Worm (Caenorhabditis elegans): ENCODE data around the gene tsp-21.

Gene tsp-21

DNA sequence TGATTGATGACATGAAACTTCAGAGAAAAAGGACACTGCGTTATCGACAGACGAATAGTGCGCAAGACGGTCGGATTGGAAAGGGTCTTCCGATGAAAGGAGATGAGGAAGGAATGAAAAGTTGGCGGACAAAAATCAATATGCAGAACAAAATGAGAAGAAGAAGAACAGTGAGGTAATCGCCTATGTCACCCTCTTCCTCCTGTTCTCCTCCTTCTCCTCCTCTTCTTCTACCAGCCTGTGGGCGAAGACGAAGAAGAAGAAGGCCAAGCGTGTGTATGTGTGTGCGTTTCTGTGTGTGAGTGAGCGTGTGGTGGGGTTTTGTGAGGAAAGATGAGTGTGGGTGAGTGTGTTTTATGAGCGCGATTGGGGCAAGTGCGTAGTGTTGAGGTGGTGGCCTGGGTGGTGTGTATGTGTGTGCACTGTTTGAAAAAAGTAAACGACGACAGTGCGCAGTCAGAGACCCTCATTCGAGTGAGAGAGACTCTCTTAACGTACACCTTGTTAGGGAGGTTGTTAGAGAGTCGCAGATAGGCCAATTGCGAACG is at the start of gene tsp-21:
TSS of gene tsp-21 (plus strand) at position 146 of the 548 bp plus-strand sequence.
- TF ChIP-seq tbx-37 (GFP tag; conservative IDR thresholded peaks at IDR 0.05) (peak; percentile 33; the same call in 1 of the 2 replicates), ceh-36 (tag; optimal IDR thresholded peaks at IDR 0.05) (peak; percentile 45), sea-1 (GFP tag; conservative IDR thresholded peaks at IDR 0.05) (peak; percentile 19; the same call in 1 of the 2 replicates), hmg-4 (GFP tag; optimal IDR thresholded peaks at IDR 0.05) (peak; percentile 97), hmbx-1 (tag; optimal IDR thresholded peaks at IDR 0.05) (no peak), scrt-1 (GFP tag; IDR thresholded peaks at IDR 0.05) (peak; percentile 68; the same call in 1 of the 2 replicates), pes-1 (GFP tag; IDR thresholded peaks at IDR 0.05) (no peak), ama-1 (optimal IDR thresholded peaks at IDR 0.05) (no peak), flt-1 (GFP tag; IDR thresholded peaks at IDR 0.05) (peak; percentile 5; the same call in 1 of the 2 replicates), tra-4 (tag; optimal IDR thresholded peaks at IDR 0.05) (no peak), hnd-1 (tag; optimal IDR thresholded peaks at IDR 0.05) (no peak), F13C5.2 (tag; optimal IDR thresholded peaks at IDR 0.05) (peak; percentile 86), ceh-13 (GFP tag; optimal IDR thresholded peaks at IDR 0.05) (peak; percentile 5), B0310.2 (tag; optimal IDR thresholded peaks at IDR 0.05) (peak; percentile 59), aly-1 (tag; optimal IDR thresholded peaks at IDR 0.05) (peak; percentile 66), tbx-11 (GFP tag; IDR thresholded peaks at IDR 0.05) (no peak), ets-7 (tag; optimal IDR thresholded peaks at IDR 0.05) (peak; percentile 52)

- TF ChIP-seq hmbx-1 (tag; optimal IDR thresholded peaks at IDR 0.05): no peak
- TF ChIP-seq scrt-1 (GFP tag; IDR thresholded peaks at IDR 0.05): no peak
- TF ChIP-seq ets-7 (tag; optimal IDR thresholded peaks at IDR 0.05): no peak
- TF ChIP-seq hmg-4 (GFP tag; optimal IDR thresholded peaks at IDR 0.05): no peak
- no peak for TF ChIP-seq aly-1 (tag; optimal IDR thresholded peaks at IDR 0.05)
Measured at ce11 chrX:9882572-9882971, 49.6 kb upstream of the tsp-21 start.

DNA sequence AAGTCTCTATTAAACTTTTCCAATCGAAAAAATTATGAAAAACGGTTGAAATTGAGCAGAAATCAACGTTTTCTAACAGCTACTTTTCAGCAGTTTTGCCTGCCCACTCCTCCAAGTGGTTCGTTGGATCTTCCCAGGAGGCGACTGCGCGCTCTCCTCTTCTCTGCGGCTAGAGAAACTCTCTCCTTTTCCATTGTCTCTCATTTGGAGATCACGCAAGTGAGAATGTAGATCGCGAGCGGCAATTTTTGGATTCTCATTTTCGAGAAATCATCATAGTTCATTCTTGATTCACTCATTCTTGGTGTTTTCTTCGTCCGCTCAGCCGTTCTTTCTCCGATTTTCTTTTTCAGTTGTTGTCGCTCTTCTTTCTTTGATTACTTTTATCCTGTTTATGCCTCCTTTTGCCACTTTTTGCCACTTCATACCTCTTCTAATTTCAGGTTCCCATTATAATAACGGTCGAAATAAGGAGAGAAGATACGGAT is 48.3 kb upstream of the tsp-21 start, which contains the start of gene mrp-4:
TSS of gene mrp-4 (plus strand) at position 438 of the 488 bp plus-strand sequence.
- no peak for TF ChIP-seq hmbx-1 (tag; optimal IDR thresholded peaks at IDR 0.05)
- no peak for TF ChIP-seq sea-1 (GFP tag; conservative IDR thresholded peaks at IDR 0.05)
- TF ChIP-seq ceh-36 (tag; optimal IDR thresholded peaks at IDR 0.05): no peak

DNA sequence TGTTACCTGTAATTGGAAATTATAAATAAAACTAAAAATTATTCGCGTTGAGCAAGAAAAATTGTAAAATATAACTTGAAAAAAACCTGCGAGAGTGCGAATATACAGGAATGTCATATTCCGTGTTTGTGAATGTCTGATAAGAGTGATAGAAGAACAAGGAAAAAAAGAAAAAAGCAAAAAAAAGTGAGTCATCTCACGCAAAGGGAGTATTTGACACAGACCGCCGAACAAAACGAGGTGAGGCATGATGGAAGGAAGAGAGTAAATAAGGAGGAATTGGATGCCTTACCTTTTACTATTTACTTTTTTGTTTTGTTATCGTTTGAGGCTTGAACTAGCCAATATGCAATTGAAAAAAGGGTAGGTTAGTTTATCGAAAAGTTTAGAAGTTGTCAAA is 39.8 kb upstream of the tsp-21 start, which contains the start of gene F21G4.1:
TSS of gene F21G4.1 (minus strand) at position 6 of the 400 bp plus-strand sequence.
- TF ChIP-seq ceh-36 (tag; optimal IDR thresholded peaks at IDR 0.05) (no peak), ama-1 (optimal IDR thresholded peaks at IDR 0.05) (no peak), pes-1 (GFP tag; IDR thresholded peaks at IDR 0.05) (no peak), ets-7 (tag; optimal IDR thresholded peaks at IDR 0.05) (no peak), ceh-13 (GFP tag; optimal IDR thresholded peaks at IDR 0.05) (no peak), tbx-37 (GFP tag; conservative IDR thresholded peaks at IDR 0.05) (no peak), hnd-1 (tag; optimal IDR thresholded peaks at IDR 0.05) (no peak), hmbx-1 (tag; optimal IDR thresholded peaks at IDR 0.05) (no peak), B0310.2 (tag; optimal IDR thresholded peaks at IDR 0.05) (no peak), hmg-4 (GFP tag; optimal IDR thresholded peaks at IDR 0.05) (no peak), tbx-11 (GFP tag; IDR thresholded peaks at IDR 0.05) (no peak), sea-1 (GFP tag; conservative IDR thresholded peaks at IDR 0.05) (no peak), scrt-1 (GFP tag; IDR thresholded peaks at IDR 0.05) (no peak), flt-1 (GFP tag; IDR thresholded peaks at IDR 0.05) (no peak), aly-1 (tag; optimal IDR thresholded peaks at IDR 0.05) (no peak)

DNA sequence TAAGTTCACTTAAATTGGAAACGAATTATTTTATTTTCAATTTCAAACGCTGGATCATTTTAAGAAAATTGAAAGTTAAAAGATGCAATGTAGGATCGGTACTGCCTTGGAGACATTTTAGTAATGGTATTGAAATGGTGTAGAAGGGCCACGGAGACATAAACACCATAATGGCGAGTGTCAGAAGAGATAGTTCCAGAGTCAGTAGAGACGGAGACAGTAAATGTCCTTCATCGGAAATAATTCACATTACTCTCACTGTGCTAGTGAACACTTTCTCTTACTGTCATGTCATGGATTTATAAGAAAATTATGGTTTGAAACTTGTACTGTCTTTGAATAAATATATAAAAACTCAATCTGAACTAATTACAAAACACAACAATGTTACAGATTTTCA is 39.1 kb upstream of the tsp-21 start:
- no peak for TF ChIP-seq hnd-1 (tag; optimal IDR thresholded peaks at IDR 0.05)
- no peak for TF ChIP-seq tbx-11 (GFP tag; IDR thresholded peaks at IDR 0.05)
- TF ChIP-seq scrt-1 (GFP tag; IDR thresholded peaks at IDR 0.05): no peak
- no peak for TF ChIP-seq tra-4 (tag; optimal IDR thresholded peaks at IDR 0.05)
- no peak for TF ChIP-seq F13C5.2 (tag; optimal IDR thresholded peaks at IDR 0.05)
- TF ChIP-seq hmbx-1 (tag; optimal IDR thresholded peaks at IDR 0.05): no peak
- TF ChIP-seq aly-1 (tag; optimal IDR thresholded peaks at IDR 0.05): no peak
- TF ChIP-seq ceh-36 (tag; optimal IDR thresholded peaks at IDR 0.05): no peak
- TF ChIP-seq hmg-4 (GFP tag; optimal IDR thresholded peaks at IDR 0.05): no peak
- no peak for TF ChIP-seq tbx-37 (GFP tag; conservative IDR thresholded peaks at IDR 0.05)
- TF ChIP-seq pes-1 (GFP tag; IDR thresholded peaks at IDR 0.05): no peak
- no peak for TF ChIP-seq ets-7 (tag; optimal IDR thresholded peaks at IDR 0.05)
- TF ChIP-seq B0310.2 (tag; optimal IDR thresholded peaks at IDR 0.05): no peak
- no peak for TF ChIP-seq ceh-13 (GFP tag; optimal IDR thresholded peaks at IDR 0.05)
- TF ChIP-seq sea-1 (GFP tag; conservative IDR thresholded peaks at IDR 0.05): no peak

DNA sequence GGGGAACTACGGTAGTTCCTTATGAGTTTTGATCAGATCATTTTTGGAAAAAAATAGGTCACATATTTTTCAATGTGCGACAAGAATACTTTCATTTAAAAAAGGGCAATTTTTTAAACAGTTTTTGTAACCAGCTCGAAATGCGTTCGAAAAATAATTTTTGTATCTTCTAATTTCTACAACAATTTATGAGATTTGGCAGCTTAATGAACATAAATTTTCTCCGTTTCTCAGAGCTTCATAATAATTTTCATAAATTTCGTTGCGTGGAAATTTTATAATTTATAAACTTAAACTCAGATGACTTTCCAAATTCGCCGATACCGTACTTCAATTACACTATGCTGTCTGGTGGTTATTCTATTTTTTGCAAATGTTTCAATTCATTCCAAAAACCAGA is 37.3 kb upstream of the tsp-21 start, which contains the start of gene F21G4.3:
TSS of gene F21G4.3 (plus strand) at position 301 of the 400 bp plus-strand sequence.
- TF ChIP-seq ceh-13 (GFP tag; optimal IDR thresholded peaks at IDR 0.05): no peak
- TF ChIP-seq B0310.2 (tag; optimal IDR thresholded peaks at IDR 0.05): no peak
- TF ChIP-seq ets-7 (tag; optimal IDR thresholded peaks at IDR 0.05): no peak
- TF ChIP-seq hmbx-1 (tag; optimal IDR thresholded peaks at IDR 0.05): no peak
- TF ChIP-seq tra-4 (tag; optimal IDR thresholded peaks at IDR 0.05): no peak
- TF ChIP-seq flt-1 (GFP tag; IDR thresholded peaks at IDR 0.05): no peak
- TF ChIP-seq ceh-36 (tag; optimal IDR thresholded peaks at IDR 0.05): no peak
- no peak for TF ChIP-seq aly-1 (tag; optimal IDR thresholded peaks at IDR 0.05)
- no peak for TF ChIP-seq hmg-4 (GFP tag; optimal IDR thresholded peaks at IDR 0.05)
- no peak for TF ChIP-seq scrt-1 (GFP tag; IDR thresholded peaks at IDR 0.05)
- TF ChIP-seq tbx-11 (GFP tag; IDR thresholded peaks at IDR 0.05): no peak

- TF ChIP-seq aly-1 (tag; optimal IDR thresholded peaks at IDR 0.05) (peak; percentile 22), hnd-1 (tag; optimal IDR thresholded peaks at IDR 0.05) (no peak)
Measured at ce11 chrX:9899426-9900131, 32.6 kb upstream of the tsp-21 start, which contains the start of gene phf-34. Gene phf-34, minus strand, starts transcription at chrX:9899476.

All from whole organism, early embryonic.